Fruit fly (Drosophila melanogaster) whole organism, prepupa: ENCODE measurements around the gene Non3.

Experiments
- CG10669 ChIP-seq: fragments of 200-800 bp; sonication (Bioruptor generic); optimal IDR thresholded peaks from 3 replicates; lab custom pipeline; 2018; ENCODE audit warnings: missing biosample characterization, mild to moderate bottlenecking, missing genetic modification characterization, moderate library complexity
- CG1621 ChIP-seq: fragments of 200-800 bp; sonication (Bioruptor generic); optimal IDR thresholded peaks from 3 replicates; lab custom pipeline; 2018; ENCODE audit warnings: missing biosample characterization, mild to moderate bottlenecking, missing genetic modification characterization
- CG34406 ChIP-seq: fragments of 200-800 bp; sonication (Bioruptor generic); optimal IDR thresholded peaks from 3 replicates; lab custom pipeline; 2016; ENCODE audit warnings: missing biosample characterization, missing genetic modification characterization
- CG4318 ChIP-seq: fragments of 200-800 bp; sonication (Bioruptor generic); optimal IDR thresholded peaks from 3 replicates; lab custom pipeline; 2017; ENCODE audit warnings: missing biosample characterization, mild to moderate bottlenecking, missing genetic modification characterization
- CG6276 ChIP-seq: fragments of 200-800 bp; sonication (Bioruptor generic); optimal IDR thresholded peaks from 2 replicates; lab custom pipeline; 2017; ENCODE audit warnings: missing biosample characterization, mild to moderate bottlenecking, missing genetic modification characterization
- CG6854 ChIP-seq: fragments of 200-800 bp; sonication (Bioruptor generic); optimal IDR thresholded peaks from 2 replicates; lab custom pipeline; 2017; ENCODE audit warnings: missing biosample characterization, mild to moderate bottlenecking, missing genetic modification characterization
- CG7368 ChIP-seq: fragments of 200-800 bp; sonication (Bioruptor generic); optimal IDR thresholded peaks from 3 replicates; lab custom pipeline; 2016; ENCODE audit warnings: missing biosample characterization, missing genetic modification characterization
- CG8119 ChIP-seq: fragments of 200-800 bp; sonication (Bioruptor generic); IDR thresholded peaks from 3 replicates; pipeline ENCODE4 v1.3.6; 2022; ENCODE audit warnings: missing biosample characterization, missing genetic modification characterization
- Eip93F ChIP-seq: fragments of 200-800 bp; sonication (Bioruptor generic); optimal IDR thresholded peaks from 2 replicates; lab custom pipeline; 2016; ENCODE audit warnings: missing biosample characterization, mild to moderate bottlenecking, missing genetic modification characterization
- Gug ChIP-seq: fragments of 200-800 bp; sonication (Bioruptor generic); IDR thresholded peaks from 2 replicates; pipeline ENCODE4 v1.3.6; 2022; ENCODE audit warnings: missing biosample characterization, missing genetic modification characterization
- fkh ChIP-seq: fragments of 200-800 bp; sonication (Bioruptor generic); optimal IDR thresholded peaks from 3 replicates; lab custom pipeline; 2017; ENCODE audit warnings: missing biosample characterization, mild to moderate bottlenecking, missing genetic modification characterization, moderate library complexity

- TF ChIP-seq Gug (GFP tag; lab: Robert Waterston, UW), result no peak
- no peak for TF ChIP-seq CG6854 (GFP tag; lab: Kevin White, UChicago)
- no peak for TF ChIP-seq CG34406 (GFP tag; lab: Kevin White, UChicago)
- no peak for TF ChIP-seq CG6276 (GFP tag; lab: Kevin White, UChicago)
- no peak for TF ChIP-seq Eip93F (GFP tag; lab: Kevin White, UChicago)
- TF ChIP-seq CG1621 (tag; lab: Kevin White, UChicago), result no peak
- no peak for TF ChIP-seq fkh
- TF ChIP-seq CG4318 (GFP tag; lab: Kevin White, UChicago), result no peak
- no peak for TF ChIP-seq CG7368 (GFP tag; lab: Kevin White, UChicago)
- TF ChIP-seq CG8119 (GFP tag; lab: Robert Waterston, UW), result no peak; the same call in 2 of the 3 replicates
- TF ChIP-seq CG10669, result no peak
Observed at dm6 chr3R:18243000-18243399, 19.5 kb downstream of the Non3 start.
